Worm (Caenorhabditis elegans): ENCODE results near the gene W04B5.5.

Gene W04B5.5

ce11 chrIII:2368424-2368823 is 49.6 kb downstream of the W04B5.5 start, which contains the start of gene H04J21.4:
H04J21.4 (minus strand) TSS chrIII:2368524.
- TF ChIP-seq tra-4 (tag; optimal IDR thresholded peaks at IDR 0.05) (no peak), ama-1 (optimal IDR thresholded peaks at IDR 0.05) (no peak), aly-1 (tag; optimal IDR thresholded peaks at IDR 0.05) (no peak), sea-1 (GFP tag; conservative IDR thresholded peaks at IDR 0.05) (no peak), tbx-37 (GFP tag; conservative IDR thresholded peaks at IDR 0.05) (no peak), F13C5.2 (tag; optimal IDR thresholded peaks at IDR 0.05) (no peak)

DNA sequence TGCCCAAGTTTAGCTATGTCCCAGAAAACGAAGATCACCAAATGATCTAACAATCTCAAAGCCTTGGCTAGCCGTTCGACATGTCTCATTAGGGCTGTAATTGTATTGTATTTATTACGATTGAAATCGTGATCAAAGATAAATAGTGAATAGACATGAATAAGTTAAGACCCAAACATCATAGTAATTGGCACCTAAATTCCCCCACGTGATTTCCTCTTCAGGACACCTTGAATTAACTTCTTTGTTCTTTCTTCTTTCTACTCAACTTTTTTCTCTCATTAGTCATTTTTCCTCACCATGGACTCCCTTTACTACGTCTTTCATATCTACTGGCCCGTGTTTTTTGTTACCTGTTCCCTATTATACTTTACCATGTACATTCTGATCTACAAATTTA is 55.4 kb downstream of the W04B5.5 start, which contains the start of gene srd-69:
srd-69 (plus strand) TSS at position 301 of the 400 bp plus-strand sequence.
- TF ChIP-seq ama-1 (optimal IDR thresholded peaks at IDR 0.05) (no peak), hmbx-1 (tag; optimal IDR thresholded peaks at IDR 0.05) (no peak), ceh-13 (GFP tag; optimal IDR thresholded peaks at IDR 0.05) (no peak), flt-1 (GFP tag; IDR thresholded peaks at IDR 0.05) (no peak), pes-1 (GFP tag; IDR thresholded peaks at IDR 0.05) (no peak), B0310.2 (tag; optimal IDR thresholded peaks at IDR 0.05) (no peak), hnd-1 (tag; optimal IDR thresholded peaks at IDR 0.05) (no peak), ets-7 (tag; optimal IDR thresholded peaks at IDR 0.05) (no peak), tbx-11 (GFP tag; IDR thresholded peaks at IDR 0.05) (no peak), hmg-4 (GFP tag; optimal IDR thresholded peaks at IDR 0.05) (no peak), scrt-1 (GFP tag; IDR thresholded peaks at IDR 0.05) (no peak), tra-4 (tag; optimal IDR thresholded peaks at IDR 0.05) (no peak), F13C5.2 (tag; optimal IDR thresholded peaks at IDR 0.05) (no peak), aly-1 (tag; optimal IDR thresholded peaks at IDR 0.05) (no peak), tbx-37 (GFP tag; conservative IDR thresholded peaks at IDR 0.05) (no peak), sea-1 (GFP tag; conservative IDR thresholded peaks at IDR 0.05) (no peak), ceh-36 (tag; optimal IDR thresholded peaks at IDR 0.05) (no peak)
